Worm (Caenorhabditis elegans) whole organism, midembryonic: Measurements from ENCODE around the gene T04F8.7.
A peak's percentile ranks its signal among the peaks of the same experiment; 100 is the strongest.

ENCODE experiments used
- T22C8.4 ChIP-seq: fragments of 200-800 bp; sonication (Bioruptor generic); IDR thresholded peaks from 2 replicates; pipeline ENCODE4 v1.3.6; 2022; ENCODE audit warnings: missing genetic modification characterization, missing compliant biosample characterization
- cog-1 ChIP-seq: sonication (generic microtip); optimal IDR thresholded peaks from 2 replicates; lab custom pipeline; 2016; ENCODE audit warnings: missing genetic modification characterization, missing compliant biosample characterization
- flt-1 ChIP-seq: fragments of 200-800 bp; sonication (Bioruptor generic); IDR thresholded peaks from 2 replicates; pipeline ENCODE4 v1.3.6; 2022; ENCODE audit warnings: missing genetic modification characterization, missing compliant biosample characterization
- klf-2 ChIP-seq: fragments of 200-800 bp; sonication (Bioruptor generic); conservative IDR thresholded peaks from 2 replicates; pipeline ENCODE4 v1.3.6; 2022; ENCODE audit warnings: missing genetic modification reagents, missing genetic modification characterization, missing compliant biosample characterization
- med-1 ChIP-seq: sonication (generic microtip); optimal IDR thresholded peaks from 2 replicates; lab custom pipeline; 2017; ENCODE audit warnings: missing genetic modification characterization, mild to moderate bottlenecking, missing compliant biosample characterization, antibody characterized with exemption, missing genetic modification reagents; ENCODE audit not compliant: insufficient read depth
- ref-1 ChIP-seq: fragments of 200-800 bp; sonication (Bioruptor generic); conservative IDR thresholded peaks from 2 replicates; pipeline ENCODE4 v1.3.6; 2022; ENCODE audit warnings: missing genetic modification reagents, missing genetic modification characterization, missing compliant biosample characterization
- tab-1 ChIP-seq: fragments of 200-800 bp; sonication (Bioruptor generic); IDR thresholded peaks from 2 replicates; pipeline ENCODE4 v1.3.6; 2022; ENCODE audit warnings: missing genetic modification characterization, missing compliant biosample characterization
- ztf-23 ChIP-seq: fragments of 200-800 bp; sonication (Bioruptor generic); IDR thresholded peaks from 2 replicates; pipeline ENCODE4 v1.3.6; 2022; ENCODE audit warnings: missing genetic modification reagents, missing genetic modification characterization, missing compliant biosample characterization
- ztf-29 ChIP-seq: fragments of 200-800 bp; sonication (Bioruptor generic); IDR thresholded peaks from 2 replicates; pipeline ENCODE4 v1.3.6; 2022; ENCODE audit warnings: missing genetic modification reagents, missing genetic modification characterization, missing compliant biosample characterization

T04F8.7 gene

DNA sequence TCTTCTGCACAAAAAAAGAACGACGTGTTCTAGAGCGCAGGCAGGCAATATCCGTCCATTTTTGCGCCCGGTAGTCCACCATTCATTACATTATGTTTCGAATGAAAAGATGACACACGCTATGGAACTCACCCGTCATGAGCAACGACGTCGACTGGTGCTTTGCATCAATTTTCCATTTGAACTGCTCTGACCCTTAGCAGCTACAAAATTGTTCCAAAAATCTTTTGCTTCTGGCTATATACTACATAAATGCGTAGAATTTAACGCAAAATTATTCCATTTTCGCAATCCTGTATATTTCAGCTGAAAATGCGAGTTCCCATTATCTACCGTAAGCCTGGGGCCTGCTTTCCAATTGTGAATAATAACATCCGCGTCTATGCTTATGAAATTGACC lies 22.4 kb downstream of the T04F8.7 start, which contains the start of gene T04F8.3:
TSS of gene T04F8.3 (plus strand) at position 301 of the 400 bp plus-strand sequence.
- TF ChIP-seq T22C8.4 (GFP tag; lab: Robert Waterston, UW) (no peak), klf-2 (GFP tag; lab: Robert Waterston, UW) (no peak), ztf-23 (no peak), ztf-29 (GFP tag; lab: Robert Waterston, UW) (no peak), ref-1 (GFP tag; lab: Robert Waterston, UW) (no peak), med-1 (no peak), tab-1 (GFP tag; lab: Robert Waterston, UW) (no peak), flt-1 (GFP tag; lab: Robert Waterston, UW) (no peak), cog-1 (no peak)

DNA sequence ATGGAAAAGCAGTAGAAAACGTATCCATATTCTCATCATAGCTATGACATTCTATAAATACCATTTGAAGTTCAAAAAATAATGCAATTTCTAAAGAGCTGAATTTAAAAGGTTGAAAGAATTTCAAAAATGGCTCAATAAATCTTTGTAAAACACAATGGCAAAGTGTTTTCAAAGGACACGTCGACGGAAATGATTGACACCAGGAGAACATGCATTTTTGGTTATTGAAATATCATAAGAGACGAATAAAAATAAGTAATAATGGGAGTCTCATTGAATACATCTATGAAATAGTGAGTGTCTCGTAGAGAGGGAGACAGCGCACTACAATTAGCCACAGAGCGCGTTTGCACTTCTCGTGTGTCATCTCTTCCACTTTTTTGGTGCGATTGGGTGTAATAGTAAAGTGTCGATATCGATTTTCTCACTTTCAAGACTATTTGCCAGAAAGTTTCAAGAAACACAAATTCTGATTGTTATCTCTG lies 24.2 kb downstream of the T04F8.7 start, which contains the start of gene T04F8.2:
TSS of gene T04F8.2 (minus strand) at position 51 of the 488 bp plus-strand sequence.
- peak; percentile 39; the same call in 1 of the 2 replicates for TF ChIP-seq T22C8.4 (GFP tag; lab: Robert Waterston, UW)
- TF ChIP-seq cog-1: peak; percentile 45
- no peak for TF ChIP-seq flt-1 (GFP tag; lab: Robert Waterston, UW)

DNA sequence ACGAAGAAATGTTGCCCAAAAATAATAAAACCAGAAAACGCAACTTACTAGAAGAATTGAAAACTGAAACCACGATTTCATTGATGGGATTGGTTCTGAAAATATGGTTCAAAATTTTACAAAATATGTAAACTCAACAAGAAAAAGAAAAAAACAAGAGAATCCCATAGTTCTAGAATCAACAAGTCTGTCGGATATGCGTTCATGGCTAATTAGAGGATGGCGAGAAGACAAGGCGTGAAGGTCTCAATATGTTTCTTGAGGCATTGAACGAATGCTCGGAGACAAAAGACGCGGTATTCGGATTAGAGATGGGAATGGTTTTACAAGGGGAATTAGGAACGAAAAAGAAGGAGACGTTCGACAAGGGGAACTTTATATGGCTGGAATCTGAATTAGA lies 30.0 kb downstream of the T04F8.7 start, which contains the start of gene cutl-11:
TSS of gene cutl-11 (minus strand) at position 101 of the 400 bp plus-strand sequence.
- TF ChIP-seq ref-1 (GFP tag; lab: Robert Waterston, UW) (no peak), med-1 (no peak), flt-1 (GFP tag; lab: Robert Waterston, UW) (no peak), tab-1 (GFP tag; lab: Robert Waterston, UW) (no peak), ztf-23 (no peak), cog-1 (no peak), klf-2 (GFP tag; lab: Robert Waterston, UW) (no peak), T22C8.4 (GFP tag; lab: Robert Waterston, UW) (no peak), ztf-29 (GFP tag; lab: Robert Waterston, UW) (no peak)

DNA sequence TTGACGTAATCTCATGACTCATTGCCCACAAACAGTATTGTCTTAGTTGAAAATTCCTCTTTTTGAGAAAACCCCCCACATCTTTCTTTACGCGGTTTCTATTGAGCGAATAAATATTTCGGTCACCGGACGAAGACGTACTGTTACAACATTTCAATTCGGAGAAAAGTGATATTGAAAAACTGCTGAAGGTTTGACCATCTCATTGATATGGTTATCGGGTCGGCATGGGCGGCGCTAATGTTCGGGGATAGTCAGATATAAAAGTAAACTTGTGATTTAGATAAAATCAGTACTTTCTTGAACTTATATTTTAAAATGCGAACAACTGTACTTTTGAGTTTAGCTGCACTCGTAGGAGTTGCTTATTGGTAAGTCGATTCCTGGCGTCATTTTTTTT lies 33.6 kb downstream of the T04F8.7 start, which contains the start of gene T04F8.8:
TSS of gene T04F8.8 (plus strand) at position 301 of the 400 bp plus-strand sequence.
- TF ChIP-seq ztf-23 (no peak), klf-2 (GFP tag; lab: Robert Waterston, UW) (no peak), ref-1 (GFP tag; lab: Robert Waterston, UW) (no peak), med-1 (no peak), ztf-29 (GFP tag; lab: Robert Waterston, UW) (no peak), flt-1 (GFP tag; lab: Robert Waterston, UW) (no peak), tab-1 (GFP tag; lab: Robert Waterston, UW) (no peak), T22C8.4 (GFP tag; lab: Robert Waterston, UW) (no peak), cog-1 (no peak)

DNA sequence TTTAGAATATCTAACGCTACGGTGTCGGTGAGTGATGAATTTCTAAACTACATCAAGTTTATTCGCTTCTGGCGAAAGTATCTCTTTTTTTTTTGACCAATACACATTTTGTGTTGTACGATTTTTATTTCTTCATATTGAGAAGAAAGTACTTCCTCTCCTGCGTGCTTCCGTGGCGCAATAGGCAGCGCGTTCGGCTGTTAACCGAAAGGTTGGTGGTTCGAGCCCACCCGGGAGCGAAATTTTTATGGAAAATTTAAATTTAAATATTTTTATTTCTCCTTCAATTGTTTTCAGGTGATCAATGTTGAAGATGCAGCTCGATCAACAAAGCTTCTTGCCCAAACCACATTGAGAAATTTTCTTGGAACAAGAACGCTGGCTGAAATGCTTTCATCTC lies 35.3 kb downstream of the T04F8.7 start:
- TF ChIP-seq flt-1 (GFP tag; lab: Robert Waterston, UW) (0 out of 2 replicates have a peak, but pooled peaks have one; percentile 39), T22C8.4 (GFP tag; lab: Robert Waterston, UW) (peak; percentile 55; the same call in 1 of the 2 replicates), cog-1 (no peak)

DNA sequence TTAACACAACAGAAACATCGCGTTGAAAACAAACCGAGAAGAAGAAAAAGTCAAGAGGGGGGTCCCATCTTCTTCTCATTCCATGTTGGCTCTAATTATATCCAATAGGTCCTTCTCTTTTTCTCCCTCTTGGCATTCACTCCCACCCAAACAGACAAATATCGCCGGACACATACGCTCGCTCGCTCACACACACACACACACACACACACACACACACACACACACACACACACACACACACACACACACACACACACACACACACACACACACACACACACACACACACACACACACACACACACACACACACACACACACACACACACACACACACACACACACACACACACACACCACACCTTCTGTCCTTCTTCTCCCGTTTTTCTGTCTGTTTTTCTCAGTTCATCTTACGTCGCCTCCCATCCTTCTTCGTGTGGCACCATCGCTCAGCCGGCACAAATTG lies 37.0 kb downstream of the T04F8.7 start, which contains the start of gene sto-4:
TSS of gene sto-4 (plus strand) at position 360 of the 469 bp plus-strand sequence.
- TF ChIP-seq klf-2 (GFP tag; lab: Robert Waterston, UW) (0 out of 2 replicates have a peak, but pooled peaks have one; percentile 31), flt-1 (GFP tag; lab: Robert Waterston, UW) (peak; percentile 72; the same call in 1 of the 2 replicates), cog-1 (peak; percentile 62), ztf-23 (0 out of 2 replicates have a peak, but pooled peaks have one; percentile 51)

DNA sequence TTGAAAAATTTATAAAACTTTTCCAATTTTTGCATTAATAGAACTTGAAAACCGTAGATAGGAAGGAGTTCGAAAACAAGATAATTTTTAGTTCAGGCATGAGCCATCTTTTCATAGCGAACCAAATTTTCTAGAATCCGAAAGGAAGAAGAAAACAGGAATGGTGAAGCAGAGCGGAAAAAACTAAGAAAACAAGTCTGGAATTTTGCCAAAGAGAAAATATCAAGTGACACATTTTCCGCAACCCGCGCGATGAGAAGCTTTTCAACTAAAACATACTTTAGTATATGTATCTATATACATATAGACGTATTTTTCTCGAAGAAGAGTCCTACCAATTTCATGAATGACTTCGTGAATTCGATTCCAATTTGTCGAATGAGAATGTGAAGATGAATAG lies 39.2 kb downstream of the T04F8.7 start:
- no peak for TF ChIP-seq ztf-29 (GFP tag; lab: Robert Waterston, UW)
- no peak for TF ChIP-seq ref-1 (GFP tag; lab: Robert Waterston, UW)
- no peak for TF ChIP-seq tab-1 (GFP tag; lab: Robert Waterston, UW)
- no peak for TF ChIP-seq klf-2 (GFP tag; lab: Robert Waterston, UW)
- no peak for TF ChIP-seq T22C8.4 (GFP tag; lab: Robert Waterston, UW)
- TF ChIP-seq med-1: no peak
- TF ChIP-seq ztf-23: no peak
- TF ChIP-seq flt-1 (GFP tag; lab: Robert Waterston, UW): no peak
- no peak for TF ChIP-seq cog-1

DNA sequence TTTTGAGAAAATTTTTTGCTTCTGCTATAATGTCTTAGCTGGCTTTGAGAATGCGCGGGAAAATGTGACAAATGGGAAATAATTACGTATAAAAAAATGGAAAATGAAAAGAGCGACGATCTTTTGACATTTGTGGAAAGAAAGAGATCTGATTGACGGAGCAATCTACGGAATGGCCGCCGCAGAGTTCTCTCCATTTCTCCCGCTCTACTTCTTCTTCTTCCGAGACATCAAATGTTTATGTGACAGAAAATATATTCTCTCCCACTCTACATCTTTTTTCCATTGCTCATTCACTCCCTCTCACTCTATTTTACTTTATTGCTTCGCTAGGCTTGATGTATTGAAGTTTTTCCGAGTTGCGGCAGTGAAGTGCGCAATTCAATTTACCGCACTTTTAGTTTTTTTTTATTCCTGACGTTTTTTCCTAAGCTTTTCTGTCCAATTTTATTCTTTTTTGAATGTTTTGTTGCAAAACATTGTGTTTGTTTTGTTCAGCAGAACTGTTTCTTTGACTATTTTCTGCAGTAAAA lies 40.3 kb downstream of the T04F8.7 start:
- TF ChIP-seq T22C8.4 (GFP tag; lab: Robert Waterston, UW): no peak
- TF ChIP-seq ztf-23: no peak
- no peak for TF ChIP-seq ztf-29 (GFP tag; lab: Robert Waterston, UW)
- TF ChIP-seq tab-1 (GFP tag; lab: Robert Waterston, UW): no peak
- TF ChIP-seq ref-1 (GFP tag; lab: Robert Waterston, UW): no peak
- TF ChIP-seq klf-2 (GFP tag; lab: Robert Waterston, UW): no peak
- no peak for TF ChIP-seq cog-1

DNA sequence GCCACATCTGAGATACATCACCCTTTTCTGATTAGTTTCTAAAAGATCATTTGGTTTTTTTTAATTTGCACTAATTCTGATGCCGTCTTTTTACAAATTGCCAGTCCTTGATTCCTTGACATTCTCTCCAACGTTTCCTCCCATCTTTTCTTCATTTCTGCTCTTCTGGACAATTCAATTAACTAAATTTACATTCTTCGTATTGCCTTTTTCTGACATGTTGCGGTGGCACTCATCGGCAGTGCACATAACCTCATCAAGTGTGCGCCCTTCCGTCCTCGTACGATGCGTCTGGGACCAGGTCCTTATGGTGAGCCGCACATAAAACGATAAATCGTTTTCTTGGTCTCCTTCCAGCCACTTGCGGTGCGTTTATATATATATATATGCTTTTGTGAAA lies 41.8 kb downstream of the T04F8.7 start:
- no peak for TF ChIP-seq med-1
- no peak for TF ChIP-seq ztf-29 (GFP tag; lab: Robert Waterston, UW)

DNA sequence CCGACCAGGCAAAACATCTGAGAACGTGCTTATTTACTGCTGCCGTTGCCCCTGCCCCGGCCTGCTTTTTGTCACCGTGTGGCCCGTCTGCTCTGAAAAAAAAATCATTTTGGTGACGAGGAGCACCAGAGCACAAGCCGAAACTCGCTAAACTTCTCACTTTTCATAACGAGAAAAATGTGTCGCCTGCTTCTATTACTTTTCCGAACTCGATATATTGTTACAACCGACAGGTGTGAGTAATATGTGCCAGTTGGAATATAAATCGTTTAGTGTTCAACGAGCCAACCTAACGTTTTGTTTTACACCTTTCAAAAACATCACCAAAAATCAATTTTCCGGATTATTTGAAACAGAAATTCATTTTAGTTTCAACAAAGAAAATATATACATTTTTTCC lies 43.1 kb downstream of the T04F8.7 start:
- TF ChIP-seq tab-1 (GFP tag; lab: Robert Waterston, UW) (no peak), ztf-23 (no peak), med-1 (no peak), cog-1 (no peak), ztf-29 (GFP tag; lab: Robert Waterston, UW) (no peak), flt-1 (GFP tag; lab: Robert Waterston, UW) (no peak), T22C8.4 (GFP tag; lab: Robert Waterston, UW) (no peak), ref-1 (GFP tag; lab: Robert Waterston, UW) (no peak), klf-2 (GFP tag; lab: Robert Waterston, UW) (no peak)
